Worm (Caenorhabditis elegans) whole organism, L2 larva: ENCODE measurements around the gene cal-8.

Source experiments
- C34F6.9 ChIP-seq: fragments of 150-350 bp; optimal IDR thresholded peaks from 2 replicates; lab custom pipeline; 2014; ENCODE audit warnings: missing biosample characterization, missing genetic modification characterization
- F13H6.1 ChIP-seq: sonication (generic microtip); optimal IDR thresholded peaks from 2 replicates; lab custom pipeline; 2016; ENCODE audit warnings: missing genetic modification characterization, missing compliant biosample characterization
- Y55F3AM.14 ChIP-seq: fragments of 200-800 bp; sonication (Bioruptor generic); optimal IDR thresholded peaks from 2 replicates; lab custom pipeline; 2018; ENCODE audit warnings: mild to moderate bottlenecking, missing genetic modification characterization, missing compliant biosample characterization
- ZK546.5 ChIP-seq: sonication (generic microtip); optimal IDR thresholded peaks from 2 replicates; lab custom pipeline; 2017; ENCODE audit warnings: missing biosample characterization, missing genetic modification characterization
- alr-1 ChIP-seq: fragments of 150-350 bp; optimal IDR thresholded peaks from 2 replicates; lab custom pipeline; 2014; ENCODE audit warnings: missing biosample characterization, missing genetic modification characterization
- ama-1 ChIP-seq: fragments of 150-350 bp; optimal IDR thresholded peaks from 2 replicates; lab custom pipeline; 2018; ENCODE audit warnings: inconsistent platforms
- blmp-1 ChIP-seq: sonication (generic microtip); optimal IDR thresholded peaks from 2 replicates; lab custom pipeline; 2017; ENCODE audit warnings: missing genetic modification characterization, mild to moderate bottlenecking, missing compliant biosample characterization, antibody characterized with exemption, moderate library complexity; ENCODE audit not compliant: insufficient read depth
- ceh-82 ChIP-seq: fragments of 150-350 bp; optimal IDR thresholded peaks from 2 replicates; lab custom pipeline; 2014; ENCODE audit warnings: missing biosample characterization, missing genetic modification characterization
- fos-1 ChIP-seq: fragments of 150-350 bp; optimal IDR thresholded peaks from 2 replicates; lab custom pipeline; 2014; ENCODE audit warnings: missing biosample characterization, missing genetic modification characterization
- lin-11 ChIP-seq: fragments of 150-350 bp; sonication (generic microtip); optimal IDR thresholded peaks from 2 replicates; lab custom pipeline; 2014; ENCODE audit warnings: missing biosample characterization, missing genetic modification characterization, inconsistent platforms, mixed read lengths
- lsy-2 ChIP-seq, 2 experiments: fragments of 150-350 bp in 1 of 2; sonication (generic microtip) in 1 of 2; optimal IDR thresholded peaks; 2 replicates each; lab custom pipeline; 2014 to 2017; ENCODE audit warnings: missing biosample characterization in 2 of 2, missing genetic modification characterization in 2 of 2
- mab-5 ChIP-seq: fragments of 150-350 bp; optimal IDR thresholded peaks from 2 replicates; lab custom pipeline; 2014; ENCODE audit warnings: missing biosample characterization, missing genetic modification characterization
- mbf-1 ChIP-seq: sonication (generic microtip); optimal IDR thresholded peaks from 2 replicates; lab custom pipeline; 2017; ENCODE audit warnings: missing biosample characterization, missing genetic modification characterization
- mdl-1 ChIP-seq, 2 experiments: fragments of 150-350 bp in 1 of 2; sonication (generic microtip) in 1 of 2; optimal IDR thresholded peaks; 2 replicates each; lab custom pipeline; 2017; ENCODE audit warnings: missing biosample characterization in 2 of 2, missing genetic modification characterization in 2 of 2
- nhr-12 ChIP-seq: fragments of 150-350 bp; optimal IDR thresholded peaks from 2 replicates; lab custom pipeline; 2014; ENCODE audit warnings: missing biosample characterization, missing genetic modification characterization
- nhr-129 ChIP-seq: fragments of 150-350 bp; optimal IDR thresholded peaks from 2 replicates; lab custom pipeline; 2014; ENCODE audit warnings: missing biosample characterization, missing genetic modification characterization
- nhr-21 ChIP-seq: fragments of 150-350 bp; optimal IDR thresholded peaks from 2 replicates; lab custom pipeline; 2014; ENCODE audit warnings: missing biosample characterization, missing genetic modification characterization
- nhr-23 ChIP-seq: fragments of 150-350 bp; optimal IDR thresholded peaks from 2 replicates; lab custom pipeline; 2014; ENCODE audit warnings: missing biosample characterization, missing genetic modification reagents, missing genetic modification characterization
- nhr-237 ChIP-seq: fragments of 150-350 bp; optimal IDR thresholded peaks from 2 replicates; lab custom pipeline; 2014; ENCODE audit warnings: missing biosample characterization, missing genetic modification characterization
- nhr-25 ChIP-seq: fragments of 150-350 bp; sonication (generic microtip); optimal IDR thresholded peaks from 3 replicates; lab custom pipeline; 2014; ENCODE audit warnings: missing biosample characterization, missing genetic modification characterization
- nhr-6 ChIP-seq: fragments of 150-350 bp; optimal IDR thresholded peaks from 2 replicates; lab custom pipeline; 2014; ENCODE audit warnings: missing biosample characterization, missing genetic modification characterization
- peb-1 ChIP-seq: fragments of 150-350 bp; optimal IDR thresholded peaks from 2 replicates; lab custom pipeline; 2014; ENCODE audit warnings: missing biosample characterization, missing genetic modification characterization
- sem-4 ChIP-seq: fragments of 150-350 bp; optimal IDR thresholded peaks from 2 replicates; lab custom pipeline; 2014; ENCODE audit warnings: missing biosample characterization, missing genetic modification reagents, missing genetic modification characterization
- skn-1 ChIP-seq: sonication (generic microtip); optimal IDR thresholded peaks from 2 replicates; lab custom pipeline; 2017; ENCODE audit warnings: missing biosample characterization, missing genetic modification characterization
- unc-39 ChIP-seq: fragments of 150-350 bp; optimal IDR thresholded peaks from 2 replicates; lab custom pipeline; 2014; ENCODE audit warnings: missing biosample characterization, missing genetic modification characterization
- unc-55 ChIP-seq: fragments of 150-350 bp; sonication (generic microtip); optimal IDR thresholded peaks from 3 replicates; lab custom pipeline; 2014; ENCODE audit warnings: missing biosample characterization, missing genetic modification reagents, missing genetic modification characterization
- zag-1 ChIP-seq: fragments of 150-350 bp; optimal IDR thresholded peaks from 2 replicates; lab custom pipeline; 2014; ENCODE audit warnings: missing biosample characterization, missing genetic modification characterization
- ztf-1 ChIP-seq: fragments of 200-800 bp; sonication (Bioruptor generic); conservative IDR thresholded peaks from 2 replicates; pipeline ENCODE4 v1.3.6; 2022; ENCODE audit warnings: missing genetic modification characterization, missing compliant biosample characterization
- ztf-11 ChIP-seq: sonication (generic microtip); optimal IDR thresholded peaks from 2 replicates; lab custom pipeline; 2017; ENCODE audit warnings: missing biosample characterization, missing genetic modification characterization
- ztf-4 ChIP-seq: fragments of 150-350 bp; optimal IDR thresholded peaks from 2 replicates; lab custom pipeline; 2014; ENCODE audit warnings: missing biosample characterization, missing genetic modification characterization

Gene cal-8

DNA sequence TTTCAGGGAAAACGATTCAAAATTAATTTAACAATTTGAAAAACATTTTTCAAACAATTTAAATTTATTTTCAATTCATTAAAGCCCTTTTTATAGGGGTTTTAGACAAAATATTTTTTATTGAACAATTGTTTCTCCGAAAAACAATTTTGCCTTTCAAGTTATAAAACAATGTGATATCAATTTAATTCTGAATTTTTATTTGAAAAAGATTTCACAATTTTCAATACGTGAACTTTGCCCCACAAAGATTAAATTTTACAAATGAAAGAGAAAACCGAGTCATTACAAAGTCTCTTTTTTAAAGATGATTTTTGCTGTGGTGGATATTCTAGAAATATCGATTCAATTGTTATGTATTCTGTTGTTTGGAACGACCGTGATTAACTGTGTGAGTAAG is 37.1 kb upstream of the cal-8 start, which contains the start of gene ZK177.2:
TSS of gene ZK177.2 (plus strand) at position 301 of the 400 bp plus-strand sequence.
- TF ChIP-seq sem-4 (tag; lab: Kevin White, UChicago) (no peak), mdl-1 (tag; optimal IDR thresholded peaks at IDR 0.05; lab: Kevin White, UChicago) (no peak), ztf-1 (GFP tag; lab: Robert Waterston, UW) (no peak), ceh-82 (no peak)

DNA sequence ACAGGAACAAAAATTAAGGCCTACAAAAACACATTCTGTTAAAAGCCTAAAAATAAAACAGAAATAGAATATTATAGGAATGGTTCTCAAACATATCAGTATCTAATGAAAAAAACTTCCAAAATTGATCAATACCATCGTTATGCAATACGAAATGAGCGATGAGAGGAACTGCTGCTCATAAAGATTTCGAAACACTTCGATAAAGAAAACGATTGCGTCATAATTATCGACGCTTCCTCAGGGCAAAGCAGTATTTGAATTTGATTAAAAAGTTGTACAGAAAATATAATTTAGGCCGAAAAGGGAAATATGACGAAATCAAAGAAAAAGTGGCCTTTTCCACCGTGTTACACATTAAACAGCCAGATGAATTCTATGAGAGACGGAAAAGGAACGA is 36.2 kb upstream of the cal-8 start:
- no peak for TF ChIP-seq nhr-237 (tag; lab: Kevin White, UChicago)
- no peak for TF ChIP-seq F13H6.1 (tag; lab: Kevin White, UChicago)
- TF ChIP-seq Y55F3AM.14 (GFP tag; lab: Kevin White, UChicago): no peak
- no peak for TF ChIP-seq blmp-1 (tag; lab: Kevin White, UChicago)
- no peak for TF ChIP-seq ztf-1 (GFP tag; lab: Robert Waterston, UW)
- TF ChIP-seq unc-39 (tag; lab: Kevin White, UChicago): no peak
- no peak for TF ChIP-seq unc-55 (GFP tag; lab: Kevin White, UChicago)
- no peak for TF ChIP-seq ceh-82
- TF ChIP-seq zag-1 (tag; lab: Kevin White, UChicago): no peak
- no peak for TF ChIP-seq peb-1 (tag; lab: Kevin White, UChicago)
- TF ChIP-seq mdl-1 (tag; optimal IDR thresholded peaks at IDR 0.05; lab: Kevin White, UChicago): no peak

DNA sequence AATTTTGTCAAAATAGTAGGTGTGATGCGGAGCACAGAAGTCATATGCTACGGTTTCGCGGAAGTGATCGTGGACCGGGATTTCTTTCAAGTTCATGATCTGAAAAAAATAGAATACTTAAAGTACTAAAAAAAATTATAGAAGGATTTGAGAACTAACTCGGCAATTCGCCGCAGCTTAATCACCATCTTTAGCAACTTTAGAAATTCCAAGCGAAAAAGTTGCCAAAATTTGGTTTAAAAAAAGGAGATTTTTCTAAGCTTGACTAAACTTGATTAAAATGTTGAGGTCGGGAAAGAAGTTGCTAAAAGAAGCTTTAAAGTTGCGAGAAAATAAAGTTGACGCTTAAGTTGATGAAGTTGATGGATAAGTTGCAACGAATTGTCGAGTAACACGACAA is 35.8 kb upstream of the cal-8 start, which contains the start of gene ZK177.9:
TSS of gene ZK177.9 (minus strand) at position 101 of the 400 bp plus-strand sequence.
- TF ChIP-seq lin-11 (tag; lab: Kevin White, UChicago) (no peak), lsy-2 (tag; optimal IDR thresholded peaks at IDR 0.05; lab: Kevin White, UChicago) (no peak), nhr-12 (tag; lab: Kevin White, UChicago) (no peak), ztf-11 (tag; lab: Kevin White, UChicago) (no peak), unc-39 (tag; lab: Kevin White, UChicago) (no peak), Y55F3AM.14 (GFP tag; lab: Kevin White, UChicago) (no peak), mab-5 (tag; lab: Kevin White, UChicago) (no peak), nhr-21 (tag; lab: Kevin White, UChicago) (no peak), ztf-4 (tag; lab: Kevin White, UChicago) (no peak), zag-1 (tag; lab: Kevin White, UChicago) (no peak), mdl-1 (tag; optimal IDR thresholded peaks at IDR 0.05; lab: Kevin White, UChicago) (no peak), ama-1 (lab: Kevin White, UChicago) (no peak), nhr-129 (tag; lab: Kevin White, UChicago) (no peak), skn-1 (tag; lab: Kevin White, UChicago) (no peak), alr-1 (tag; lab: Kevin White, UChicago) (no peak), mbf-1 (tag; lab: Kevin White, UChicago) (no peak), peb-1 (tag; lab: Kevin White, UChicago) (no peak), nhr-25 (tag; lab: Kevin White, UChicago) (no peak), C34F6.9 (tag; lab: Kevin White, UChicago) (no peak), nhr-23 (tag; lab: Kevin White, UChicago) (no peak)

DNA sequence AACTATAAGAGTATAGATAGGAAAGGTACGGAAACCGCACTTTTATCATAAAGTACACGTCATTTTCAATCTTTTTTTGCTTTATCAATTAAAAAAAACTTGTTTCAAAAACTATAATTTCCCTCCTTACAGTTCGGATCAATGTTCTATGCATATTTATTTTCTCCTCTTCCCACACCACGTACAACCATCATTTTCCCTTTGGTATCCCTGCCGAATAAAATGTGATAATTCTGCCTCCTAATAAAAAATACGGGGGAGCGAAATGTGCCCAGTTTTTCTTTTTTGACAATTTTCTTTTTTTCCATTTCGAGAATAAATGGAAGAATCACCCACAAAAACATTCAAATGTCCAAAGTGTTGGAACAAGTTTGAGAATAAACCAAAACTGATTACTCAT is 33.7 kb upstream of the cal-8 start, which contains the start of gene ZK177.3:
TSS of gene ZK177.3 (plus strand) at position 301 of the 400 bp plus-strand sequence.
- TF ChIP-seq Y55F3AM.14 (GFP tag; lab: Kevin White, UChicago) (no peak), unc-55 (GFP tag; lab: Kevin White, UChicago) (no peak), F13H6.1 (tag; lab: Kevin White, UChicago) (no peak), ZK546.5 (tag; lab: Kevin White, UChicago) (no peak), fos-1 (tag; lab: Kevin White, UChicago) (peak; percentile 43), nhr-6 (tag; lab: Kevin White, UChicago) (no peak)

DNA sequence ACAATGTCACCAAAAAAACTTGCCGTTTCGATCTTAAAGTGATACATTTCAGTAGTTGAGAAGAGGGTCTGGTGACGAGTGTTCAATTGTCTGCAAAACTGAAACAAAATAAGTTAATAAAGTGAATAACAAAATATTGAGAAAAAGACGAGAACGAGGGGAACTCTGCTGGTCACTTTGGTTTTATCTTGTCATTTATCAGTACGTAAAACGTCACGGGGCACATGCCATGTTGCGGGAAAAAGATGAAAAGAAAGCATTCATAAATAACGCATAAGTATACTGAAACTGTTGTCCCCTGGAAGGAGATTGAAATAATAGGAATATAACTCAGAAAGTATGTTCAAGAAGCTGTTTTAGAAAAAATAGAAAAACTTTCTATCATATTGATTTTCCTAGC is 33.0 kb upstream of the cal-8 start, which contains the start of gene sahd-1:
TSS of gene sahd-1 (minus strand) at position 100 of the 400 bp plus-strand sequence.
- TF ChIP-seq mab-5 (tag; lab: Kevin White, UChicago): no peak
- TF ChIP-seq fos-1 (tag; lab: Kevin White, UChicago): peak; percentile 45
